Fruit fly (Drosophila melanogaster) whole organism, pupa: Measurements from ENCODE around the gene Tmx3.

ENCODE experiments used
- CG32121 ChIP-seq: fragments of 200-800 bp; sonication (Bioruptor generic); IDR thresholded peaks from 2 replicates; pipeline ENCODE4 v1.3.6; 2022; ENCODE audit warnings: missing biosample characterization, missing genetic modification characterization
- CG34367 ChIP-seq: fragments of 200-800 bp; sonication (Bioruptor generic); optimal IDR thresholded peaks from 2 replicates; lab custom pipeline; 2018; ENCODE audit warnings: missing biosample characterization, mild to moderate bottlenecking, missing genetic modification characterization
- CG4496 ChIP-seq: fragments of 200-800 bp; sonication (Bioruptor generic); IDR thresholded peaks from 3 replicates; pipeline ENCODE4 v1.3.6; 2022; ENCODE audit warnings: missing biosample characterization, missing genetic modification characterization
- CG8159 ChIP-seq: fragments of 200-800 bp; sonication (Bioruptor generic); optimal IDR thresholded peaks from 3 replicates; lab custom pipeline; 2018; ENCODE audit warnings: missing biosample characterization, mild to moderate bottlenecking, missing genetic modification characterization, moderate library complexity
- CG9948 ChIP-seq: fragments of 200-800 bp; sonication (Bioruptor generic); optimal IDR thresholded peaks from 2 replicates; lab custom pipeline; 2018; ENCODE audit warnings: missing biosample characterization, mild to moderate bottlenecking, missing genetic modification characterization, moderate library complexity
- EcR ChIP-seq: fragments of 200-800 bp; sonication (Bioruptor generic); optimal IDR thresholded peaks from 3 replicates; lab custom pipeline; 2019; ENCODE audit warnings: missing biosample characterization, missing genetic modification characterization, mild to moderate bottlenecking, moderate library complexity, missing genetic modification reagents
- gl ChIP-seq: fragments of 200-800 bp; sonication (Bioruptor generic); optimal IDR thresholded peaks from 2 replicates; lab custom pipeline; 2018; ENCODE audit warnings: missing biosample characterization, mild to moderate bottlenecking, missing genetic modification characterization
- rn ChIP-seq: fragments of 200-800 bp; sonication (Bioruptor generic); IDR thresholded peaks from 2 replicates; pipeline ENCODE4 v1.3.6; 2022; ENCODE audit warnings: missing biosample characterization, missing genetic modification characterization

- TF ChIP-seq gl (no peak), CG9948 (tag; lab: Kevin White, UChicago) (no peak), CG8159 (tag; lab: Kevin White, UChicago) (no peak), CG32121 (GFP tag; lab: Robert Waterston, UW) (no peak), EcR (no peak), rn (no peak), CG4496 (GFP tag; lab: Robert Waterston, UW) (no peak), CG34367 (tag; lab: Kevin White, UChicago) (no peak)
Measured at dm6 chr3L:16221800-16222199, 7.1 kb upstream of the Tmx3 start.
